Fruit fly (Drosophila melanogaster): Measurements from ENCODE around the gene Sxl.

Gene Sxl

dm6 chrX:7065835-7066234 lies 32.0 kb downstream of the Sxl start, which contains the start of gene CG12541:
CG12541 (minus strand) TSS chrX:7066052.
- TF ChIP-seq cnc (optimal IDR thresholded peaks at IDR 0.05) (no peak), ovo (GFP tag; optimal IDR thresholded peaks at IDR 0.05) (no peak), CG33017 (tag; optimal IDR thresholded peaks at IDR 0.05) (no peak), CG5204 (GFP tag; optimal IDR thresholded peaks at IDR 0.05) (no peak), Clk (GFP tag; optimal IDR thresholded peaks at IDR 0.05) (no peak), cic (GFP tag; optimal IDR thresholded peaks at IDR 0.05) (no peak)

DNA sequence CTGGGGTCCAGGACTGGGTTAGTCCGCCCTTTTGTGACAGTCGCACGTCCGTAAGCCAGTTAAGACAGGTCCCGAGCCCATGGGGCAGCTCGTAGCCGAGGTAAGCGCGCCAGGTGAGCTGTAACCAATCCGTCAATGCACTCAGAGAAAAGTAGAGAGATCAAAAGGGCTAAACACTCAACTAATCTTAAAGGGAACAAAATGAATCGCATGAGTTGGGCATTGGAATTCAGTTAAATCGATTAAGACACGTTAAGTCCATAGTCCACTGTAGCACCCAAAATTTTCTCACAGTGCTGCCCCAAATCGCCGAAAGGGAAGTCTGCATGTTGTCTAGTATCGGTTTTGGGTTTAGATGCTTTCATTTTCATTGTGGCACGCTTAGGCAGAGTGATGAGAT lies 34.3 kb downstream of the Sxl start:
- TF ChIP-seq Mnt (GFP tag; optimal IDR thresholded peaks at IDR 0.05) = no peak
- TF ChIP-seq Clk (GFP tag; optimal IDR thresholded peaks at IDR 0.05) = no peak
- TF ChIP-seq toe (GFP tag; optimal IDR thresholded peaks at IDR 0.05) = no peak
- no peak for TF ChIP-seq cnc (optimal IDR thresholded peaks at IDR 0.05)
- TF ChIP-seq pad (GFP tag; optimal IDR thresholded peaks at IDR 0.05) = no peak
- TF ChIP-seq CG5204 (GFP tag; optimal IDR thresholded peaks at IDR 0.05) = no peak
- no peak for TF ChIP-seq CG12768 (GFP tag; optimal IDR thresholded peaks at IDR 0.05)
- TF ChIP-seq kay (GFP tag; ENCODE audit: borderline replicate concordance) = no peak

DNA sequence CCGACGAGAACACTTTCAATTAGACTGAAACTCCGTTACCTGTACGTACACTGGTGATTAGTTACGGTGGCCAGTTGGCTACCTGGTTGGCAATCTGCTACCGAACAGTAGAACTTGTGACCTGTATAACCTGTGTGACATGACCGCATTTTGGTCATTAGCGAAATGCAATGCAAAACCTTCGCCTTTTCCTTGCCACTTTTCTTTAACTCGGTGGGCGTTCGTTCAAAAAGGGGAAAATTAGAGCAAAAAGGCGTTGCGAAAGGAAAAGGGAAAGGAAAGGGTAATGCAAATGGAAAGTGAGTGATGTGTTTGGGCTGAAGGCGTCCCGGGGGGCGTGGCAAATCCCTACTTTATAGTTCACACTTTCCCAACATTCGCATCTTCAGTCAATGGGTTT lies 38.9 kb downstream of the Sxl start:
- TF ChIP-seq CG7045 (GFP tag; optimal IDR thresholded peaks at IDR 0.05) (no peak), cnc (optimal IDR thresholded peaks at IDR 0.05) (no peak), bab1 (GFP tag; optimal IDR thresholded peaks at IDR 0.05) (no peak), Hr96 (GFP tag; optimal IDR thresholded peaks at IDR 0.05) (no peak), ovo (GFP tag; optimal IDR thresholded peaks at IDR 0.05) (no peak), CG11617 (GFP tag; optimal IDR thresholded peaks at IDR 0.05) (no peak), CG1620 (GFP tag; optimal IDR thresholded peaks at IDR 0.05) (no peak), CG14711 (tag; optimal IDR thresholded peaks at IDR 0.05) (no peak), Clk (GFP tag; optimal IDR thresholded peaks at IDR 0.05) (no peak)

dm6 chrX:7049087-7049486 lies 48.8 kb downstream of the Sxl start, which contains the start of gene nullo:
nullo (plus strand) TSS chrX:7049476.
- TF ChIP-seq toe (GFP tag; optimal IDR thresholded peaks at IDR 0.05) = no peak
- no peak for TF ChIP-seq CG12768 (GFP tag; optimal IDR thresholded peaks at IDR 0.05)
- no peak for TF ChIP-seq CG14711 (tag; optimal IDR thresholded peaks at IDR 0.05)
- no peak for TF ChIP-seq CG11617 (GFP tag; optimal IDR thresholded peaks at IDR 0.05)

- no peak for TF ChIP-seq pad (GFP tag; optimal IDR thresholded peaks at IDR 0.05)
- no peak for TF ChIP-seq CG11617 (GFP tag; optimal IDR thresholded peaks at IDR 0.05)
- TF ChIP-seq tj (GFP tag; optimal IDR thresholded peaks at IDR 0.05) = no peak
- TF ChIP-seq ovo (GFP tag; optimal IDR thresholded peaks at IDR 0.05) = no peak
- no peak for TF ChIP-seq Clk (GFP tag; optimal IDR thresholded peaks at IDR 0.05)
- TF ChIP-seq CG5204 (GFP tag; optimal IDR thresholded peaks at IDR 0.05) = no peak
- TF ChIP-seq CG33017 (tag; optimal IDR thresholded peaks at IDR 0.05) = no peak
- no peak for TF ChIP-seq kay (GFP tag; ENCODE audit: borderline replicate concordance)
- no peak for TF ChIP-seq CG7045 (GFP tag; optimal IDR thresholded peaks at IDR 0.05)
- TF ChIP-seq toe (GFP tag; optimal IDR thresholded peaks at IDR 0.05) = no peak
- TF ChIP-seq cic (GFP tag; optimal IDR thresholded peaks at IDR 0.05) = no peak
- TF ChIP-seq CG12768 (GFP tag; optimal IDR thresholded peaks at IDR 0.05) = no peak
- TF ChIP-seq CG1620 (GFP tag; optimal IDR thresholded peaks at IDR 0.05) = no peak
Observed at dm6 chrX:7040205-7040866, 57.5 kb downstream of the Sxl start, which contains the start of gene CG14427. CG14427 (plus strand) TSS chrX:7040603.

DNA sequence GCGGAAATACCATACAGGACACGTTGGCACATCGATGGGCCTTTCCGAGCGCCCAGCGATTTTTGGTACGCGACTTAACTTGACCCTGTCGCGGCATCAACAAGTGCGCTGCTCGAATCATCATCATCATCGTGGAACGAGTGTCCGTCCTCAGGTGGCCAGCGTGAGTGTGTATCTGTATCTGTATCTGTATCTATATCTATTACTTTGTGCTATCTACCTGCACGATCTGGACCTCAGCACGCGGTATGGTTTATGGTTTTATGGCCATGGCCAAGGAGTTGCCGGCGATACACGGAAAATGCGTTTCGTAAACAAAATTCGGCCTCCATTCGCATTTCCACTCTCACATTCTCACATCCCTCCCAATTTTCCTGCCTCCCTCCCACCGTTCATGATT lies 60.8 kb downstream of the Sxl start:
- no peak for TF ChIP-seq CG7101 (tag; optimal IDR thresholded peaks at IDR 0.05)
- no peak for TF ChIP-seq tj (GFP tag; optimal IDR thresholded peaks at IDR 0.05)
- TF ChIP-seq cic (GFP tag; optimal IDR thresholded peaks at IDR 0.05) = no peak
- no peak for TF ChIP-seq toe (GFP tag; optimal IDR thresholded peaks at IDR 0.05)
- no peak for TF ChIP-seq pad (GFP tag; optimal IDR thresholded peaks at IDR 0.05)
- no peak for TF ChIP-seq CG5204 (GFP tag; optimal IDR thresholded peaks at IDR 0.05)
- TF ChIP-seq ovo (GFP tag; optimal IDR thresholded peaks at IDR 0.05) = no peak
- no peak for TF ChIP-seq CG7045 (GFP tag; optimal IDR thresholded peaks at IDR 0.05)
- TF ChIP-seq cnc (optimal IDR thresholded peaks at IDR 0.05) = no peak
- no peak for TF ChIP-seq CG1620 (GFP tag; optimal IDR thresholded peaks at IDR 0.05)
- no peak for TF ChIP-seq bab1 (GFP tag; optimal IDR thresholded peaks at IDR 0.05)

dm6 chrX:7034892-7035291 lies 63.0 kb downstream of the Sxl start:
- no peak for TF ChIP-seq pad (GFP tag; optimal IDR thresholded peaks at IDR 0.05)
- TF ChIP-seq kay (GFP tag; ENCODE audit: borderline replicate concordance) = no peak
- no peak for TF ChIP-seq bab1 (GFP tag; optimal IDR thresholded peaks at IDR 0.05)
- no peak for TF ChIP-seq Crg-1 (GFP tag; optimal IDR thresholded peaks at IDR 0.05)
- no peak for TF ChIP-seq Hr96 (GFP tag; optimal IDR thresholded peaks at IDR 0.05)
- no peak for TF ChIP-seq cic (GFP tag; optimal IDR thresholded peaks at IDR 0.05)

Data from whole organism, adult.